Worm (Caenorhabditis elegans) whole organism, L4 larva: ENCODE data around the gene sre-31.
A peak's percentile ranks its signal among the peaks of the same experiment; 100 is the strongest.

Experiments
- F44E2.7 ChIP-seq: fragments of 200-800 bp; sonication (Bioruptor generic); IDR thresholded peaks from 2 replicates; pipeline ENCODE4 v2.1.2; 2022; ENCODE audit warnings: missing genetic modification characterization, missing compliant biosample characterization
- T20F7.1 ChIP-seq: fragments of 200-800 bp; sonication (Bioruptor generic); optimal IDR thresholded peaks from 2 replicates; lab custom pipeline; 2018; ENCODE audit warnings: mild to moderate bottlenecking, missing genetic modification characterization, missing compliant biosample characterization
- T26A8.4 ChIP-seq: fragments of 200-800 bp; sonication (Bioruptor generic); IDR thresholded peaks from 2 replicates; pipeline ENCODE4 v1.3.6; 2022; ENCODE audit warnings: missing genetic modification characterization, missing compliant biosample characterization
- ZK337.2 ChIP-seq: fragments of 200-800 bp; sonication (Bioruptor generic); IDR thresholded peaks from 2 replicates; pipeline ENCODE4 v1.3.6; 2022; ENCODE audit warnings: missing genetic modification reagents, missing genetic modification characterization, missing compliant biosample characterization
- aha-1 ChIP-seq: fragments of 150-350 bp; peaks from one replicate; lab custom pipeline; 2014; ENCODE audit warnings: missing biosample characterization, missing genetic modification characterization
- ceh-28 ChIP-seq: fragments of 150-350 bp; optimal IDR thresholded peaks from 2 replicates; lab custom pipeline; 2014; ENCODE audit warnings: missing biosample characterization, missing genetic modification reagents, missing genetic modification characterization
- ceh-44 ChIP-seq: fragments of 200-800 bp; sonication (Bioruptor generic); IDR thresholded peaks from 2 replicates; pipeline ENCODE4 v1.3.6; 2022; ENCODE audit warnings: missing genetic modification reagents, missing genetic modification characterization, missing compliant biosample characterization
- ceh-62 ChIP-seq: sonication (generic microtip); optimal IDR thresholded peaks from 2 replicates; lab custom pipeline; 2017; ENCODE audit warnings: missing biosample characterization, missing genetic modification characterization
- cey-2 ChIP-seq: sonication (generic microtip); optimal IDR thresholded peaks from 3 replicates; lab custom pipeline; 2017; ENCODE audit warnings: missing genetic modification characterization, mild to moderate bottlenecking, missing compliant biosample characterization, antibody characterized with exemption, borderline replicate concordance; ENCODE audit not compliant: insufficient read depth
- daf-16 ChIP-seq, 3 experiments: sonication (generic microtip); optimal IDR thresholded peaks; 2 replicates each; lab custom pipeline; 2016 to 2017; ENCODE audit warnings: missing genetic modification characterization in 3 of 3, missing genetic modification reagents in 3 of 3, mild to moderate bottlenecking in 2 of 3, missing compliant biosample characterization in 2 of 3, missing biosample characterization in 1 of 3, moderate library complexity in 1 of 3
- daf-19 ChIP-seq: fragments of 200-800 bp; sonication (Bioruptor generic); conservative IDR thresholded peaks from 2 replicates; pipeline ENCODE4 v1.3.6; 2022; ENCODE audit warnings: missing genetic modification characterization, missing compliant biosample characterization
- dmd-8 ChIP-seq: fragments of 200-800 bp; sonication (Bioruptor generic); IDR thresholded peaks from 2 replicates; pipeline ENCODE4 v1.3.6; 2022; ENCODE audit warnings: missing genetic modification characterization, missing compliant biosample characterization
- dmd-9 ChIP-seq: fragments of 200-800 bp; sonication (Bioruptor generic); IDR thresholded peaks from 2 replicates; pipeline ENCODE4 v1.3.6; 2022; ENCODE audit warnings: missing genetic modification reagents, missing genetic modification characterization, missing compliant biosample characterization
- egl-27 ChIP-seq: sonication (generic microtip); optimal IDR thresholded peaks from 3 replicates; lab custom pipeline; 2017; ENCODE audit warnings: missing biosample characterization, missing genetic modification reagents, missing genetic modification characterization
- egl-43 ChIP-seq: fragments of 200-800 bp; sonication (Bioruptor generic); IDR thresholded peaks from 2 replicates; pipeline ENCODE4 v1.3.6; 2022; ENCODE audit warnings: missing genetic modification reagents, missing genetic modification characterization, missing compliant biosample characterization
- hif-1 ChIP-seq, 2 experiments: sonication (generic microtip); optimal IDR thresholded peaks; 2 replicates each; lab custom pipeline; 2016 to 2017; ENCODE audit warnings: missing compliant biosample characterization in 2 of 2, missing genetic modification characterization in 2 of 2, missing genetic modification reagents in 2 of 2, missing genotype in 2 of 2, mild to moderate bottlenecking in 1 of 2
- hlh-30 ChIP-seq: sonication (generic microtip); optimal IDR thresholded peaks from 2 replicates; lab custom pipeline; 2017; ENCODE audit warnings: antibody characterized with exemption, mild to moderate bottlenecking, missing genetic modification characterization, missing compliant biosample characterization; ENCODE audit not compliant: insufficient read depth
- hmg-1.1 ChIP-seq: fragments of 200-800 bp; sonication (Bioruptor generic); IDR thresholded peaks from 2 replicates; pipeline ENCODE4 v1.3.6; 2022; ENCODE audit warnings: missing genetic modification reagents, missing genetic modification characterization, missing compliant biosample characterization
- jun-1 ChIP-seq: fragments of 150-350 bp; optimal IDR thresholded peaks from 2 replicates; lab custom pipeline; 2014; ENCODE audit warnings: missing biosample characterization, missing genetic modification reagents, missing genetic modification characterization
- lin-38 ChIP-seq: fragments of 200-800 bp; sonication (Bioruptor generic); IDR thresholded peaks from 2 replicates; pipeline ENCODE4 v1.3.6; 2022; ENCODE audit warnings: missing genetic modification reagents, missing genetic modification characterization, missing compliant biosample characterization
- lin-39 ChIP-seq: fragments of 150-350 bp; optimal IDR thresholded peaks from 2 replicates; lab custom pipeline; 2014; ENCODE audit warnings: missing biosample characterization, missing genetic modification reagents, missing genetic modification characterization
- mdl-1 ChIP-seq, 2 experiments: fragments of 150-350 bp in 1 of 2; sonication (generic microtip) in 1 of 2; optimal IDR thresholded peaks; 2 replicates each; lab custom pipeline; 2014 to 2017; ENCODE audit warnings: missing biosample characterization in 2 of 2, missing genetic modification characterization in 2 of 2
- nhr-10 ChIP-seq: fragments of 150-350 bp; optimal IDR thresholded peaks from 2 replicates; lab custom pipeline; 2014; ENCODE audit warnings: missing biosample characterization, missing genetic modification characterization
- nhr-237 ChIP-seq: sonication (generic microtip); optimal IDR thresholded peaks from 2 replicates; lab custom pipeline; 2017; ENCODE audit warnings: missing biosample characterization, missing genetic modification characterization
- nhr-25 ChIP-seq: sonication (generic microtip); optimal IDR thresholded peaks from 2 replicates; lab custom pipeline; 2017; ENCODE audit warnings: missing genetic modification characterization, mild to moderate bottlenecking, missing compliant biosample characterization, antibody characterized with exemption, moderate library complexity, borderline replicate concordance; ENCODE audit not compliant: insufficient read depth
- nhr-28 ChIP-seq: fragments of 150-350 bp; optimal IDR thresholded peaks from 2 replicates; lab custom pipeline; 2014; ENCODE audit warnings: missing biosample characterization, missing genetic modification characterization
- nhr-48 ChIP-seq: sonication (generic microtip); optimal IDR thresholded peaks from 2 replicates; lab custom pipeline; 2016; ENCODE audit warnings: mild to moderate bottlenecking, missing genetic modification characterization, missing compliant biosample characterization
- nhr-6 ChIP-seq: fragments of 150-350 bp; optimal IDR thresholded peaks from 2 replicates; lab custom pipeline; 2014; ENCODE audit warnings: missing biosample characterization, missing genetic modification characterization
- nhr-76 ChIP-seq: fragments of 150-350 bp; optimal IDR thresholded peaks from 2 replicates; lab custom pipeline; 2014; ENCODE audit warnings: missing biosample characterization, missing genetic modification characterization
- php-3 ChIP-seq: fragments of 200-800 bp; sonication (Bioruptor generic); IDR thresholded peaks from 2 replicates; pipeline ENCODE4 v1.3.6; 2022; ENCODE audit warnings: missing genetic modification reagents, missing genetic modification characterization, missing compliant biosample characterization
- set-16 ChIP-seq: fragments of 200-800 bp; sonication (Bioruptor generic); IDR thresholded peaks from 2 replicates; pipeline ENCODE4 v1.3.6; 2022; ENCODE audit warnings: missing genetic modification reagents, missing genetic modification characterization, missing compliant biosample characterization
- snpc-1.2 ChIP-seq: fragments of 200-800 bp; sonication (Bioruptor generic); IDR thresholded peaks from 2 replicates; pipeline ENCODE4 v1.3.6; 2022; ENCODE audit warnings: missing genetic modification reagents, missing genetic modification characterization, missing compliant biosample characterization
- tra-1 ChIP-seq: fragments of 200-800 bp; sonication (Bioruptor generic); IDR thresholded peaks from 2 replicates; pipeline ENCODE4 v1.3.6; 2022; ENCODE audit warnings: missing genetic modification reagents, missing genetic modification characterization, missing compliant biosample characterization
- unc-130 ChIP-seq: sonication (generic microtip); optimal IDR thresholded peaks from 2 replicates; lab custom pipeline; 2016; ENCODE audit warnings: missing genetic modification reagents, missing genetic modification characterization, missing compliant biosample characterization
- unc-62 ChIP-seq, 3 experiments: fragments of 150-350 bp in 1 of 3; sonication (generic microtip); optimal IDR thresholded peaks in 2 of 3; peaks in 1 of 3; 1 replicate in 1 of 3; 2 replicates in 2 of 3; lab custom pipeline; 2014 to 2017; ENCODE audit warnings: missing biosample characterization in 3 of 3, missing genetic modification characterization in 3 of 3, missing genetic modification reagents in 3 of 3, missing genotype in 1 of 3

Gene sre-31

ce11 chrII:12410107-12410506 is 1.5 kb upstream of the sre-31 start, which contains the start of gene F57G9.3:
F57G9.3 (minus strand) TSS chrII:12410207.
- TF ChIP-seq egl-43 (GFP tag; lab: Robert Waterston, UW) (no peak), set-16 (GFP tag; lab: Robert Waterston, UW) (no peak), T20F7.1 (GFP tag; lab: Kevin White, UChicago) (no peak), ZK337.2 (GFP tag; lab: Robert Waterston, UW) (no peak), unc-62 (GFP tag; optimal IDR thresholded peaks at IDR 0.05 in 1 of 2; lab: Kevin White, UChicago) (no peak), unc-62 (tag; optimal IDR thresholded peaks at IDR 0.05; lab: Kevin White, UChicago) (no peak)

DNA sequence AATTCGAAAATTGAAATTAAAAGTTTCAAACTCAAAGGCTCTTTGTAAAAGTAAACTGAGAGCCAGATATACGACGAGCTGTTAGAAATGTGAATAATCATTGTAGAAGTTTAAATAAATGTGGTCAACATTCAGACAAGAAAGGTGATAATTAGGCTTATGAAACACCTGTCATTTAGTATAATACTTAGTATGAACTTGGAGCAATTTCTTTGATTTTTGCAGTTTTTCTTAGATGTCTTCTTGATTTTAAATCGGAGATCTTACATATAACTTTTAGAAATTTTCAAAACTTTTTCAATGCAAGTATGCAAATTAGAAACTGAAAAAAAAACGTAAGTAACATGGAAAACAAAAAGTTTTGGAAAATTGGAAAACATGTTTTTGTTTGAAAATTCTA is 2.2 kb downstream of the sre-31 start, which contains the start of gene sre-30:
Gene sre-30, minus strand, starts transcription at position 101 of the 400 bp plus-strand sequence.
- TF ChIP-seq hlh-30 (tag; lab: Kevin White, UChicago): no peak
- TF ChIP-seq, all 104 proteins: peak for 0

- TF ChIP-seq hif-1 (tag; optimal IDR thresholded peaks at IDR 0.05; lab: Kevin White, UChicago) (no peak), daf-19 (no peak), nhr-48 (tag; lab: Kevin White, UChicago) (no peak), nhr-237 (tag; lab: Kevin White, UChicago) (no peak), php-3 (no peak), daf-16 (GFP tag; optimal IDR thresholded peaks at IDR 0.05; lab: Kevin White, UChicago) (no peak), daf-16 (tag; optimal IDR thresholded peaks at IDR 0.05; lab: Kevin White, UChicago) (no peak), jun-1 (tag; lab: Kevin White, UChicago) (no peak), unc-130 (GFP tag; lab: Kevin White, UChicago) (no peak), nhr-25 (tag; lab: Kevin White, UChicago) (no peak), nhr-10 (tag; lab: Kevin White, UChicago) (no peak), nhr-6 (no peak), T20F7.1 (GFP tag; lab: Kevin White, UChicago) (no peak), snpc-1.2 (no peak)
Observed at ce11 chrII:12401791-12402190, 6.8 kb downstream of the sre-31 start, which contains the start of gene sre-29. sre-29 (minus strand) TSS chrII:12401891.

DNA sequence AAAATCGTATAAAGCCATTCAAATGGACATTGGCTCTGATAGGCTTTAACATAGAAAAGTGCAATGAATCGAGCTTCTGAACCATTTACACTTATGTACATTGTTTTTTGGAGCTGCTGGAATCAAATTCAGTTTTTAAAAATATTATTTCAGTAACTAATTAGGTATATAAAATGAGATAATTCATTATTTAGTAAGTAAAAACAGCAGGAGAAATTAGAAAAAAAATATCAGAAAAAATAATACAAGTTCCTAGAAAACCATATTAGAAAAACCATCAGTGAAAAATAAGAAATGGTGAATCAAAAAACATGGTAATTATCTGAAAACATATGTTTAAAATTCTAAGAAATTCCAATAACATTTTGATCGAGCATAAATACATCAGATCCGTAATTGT is 11.0 kb downstream of the sre-31 start, which contains the start of gene F57G9.7:
Gene F57G9.7, minus strand, starts transcription at position 101 of the 400 bp plus-strand sequence.
- no peak for TF ChIP-seq nhr-76
- no peak for TF ChIP-seq lin-38 (GFP tag; lab: Robert Waterston, UW)
- TF ChIP-seq, all 104 proteins: peak for 0

- peak; percentile 89 for TF ChIP-seq ceh-28 (tag; lab: Kevin White, UChicago)
- no peak for TF ChIP-seq lin-39 (tag; lab: Kevin White, UChicago)
- TF ChIP-seq egl-27 (tag; lab: Kevin White, UChicago): no peak
- TF ChIP-seq hmg-1.1 (GFP tag; lab: Robert Waterston, UW): no peak
- TF ChIP-seq ceh-62 (tag; lab: Kevin White, UChicago): no peak
- no peak for TF ChIP-seq dmd-9
- TF ChIP-seq F44E2.7: no peak
- no peak for TF ChIP-seq T26A8.4 (GFP tag; lab: Robert Waterston, UW)
- no peak for TF ChIP-seq mdl-1 (tag; optimal IDR thresholded peaks at IDR 0.05; lab: Kevin White, UChicago)
- peak; percentile 68 for TF ChIP-seq aha-1 (tag; lab: Kevin White, UChicago)
- no peak for TF ChIP-seq nhr-48 (tag; lab: Kevin White, UChicago)
- TF ChIP-seq dmd-8 (GFP tag; lab: Robert Waterston, UW): no peak
- TF ChIP-seq cey-2 (tag; lab: Kevin White, UChicago): no peak
- TF ChIP-seq ceh-44 (GFP tag; lab: Robert Waterston, UW): no peak
- TF ChIP-seq tra-1 (GFP tag; lab: Robert Waterston, UW): no peak
- TF ChIP-seq nhr-28 (tag; lab: Kevin White, UChicago): no peak
- TF ChIP-seq, all 104 proteins: peak for 2
Observed at ce11 chrII:12394138-12394537, 14.5 kb downstream of the sre-31 start.
